Worm (Caenorhabditis elegans) whole organism, early embryonic: ENCODE data around the gene F46B3.16.

Source experiments
- B0310.2 ChIP-seq: sonication (generic microtip); optimal IDR thresholded peaks from 2 replicates; lab custom pipeline; 2016; ENCODE audit warnings: mild to moderate bottlenecking, missing genetic modification characterization, missing compliant biosample characterization
- F13C5.2 ChIP-seq: sonication (generic microtip); optimal IDR thresholded peaks from 2 replicates; lab custom pipeline; 2017; ENCODE audit warnings: mild to moderate bottlenecking, missing genetic modification characterization, inconsistent platforms, missing compliant biosample characterization
- aly-1 ChIP-seq: sonication (generic microtip); optimal IDR thresholded peaks from 2 replicates; lab custom pipeline; 2016; ENCODE audit warnings: missing genetic modification characterization, missing compliant biosample characterization
- ama-1 ChIP-seq: fragments of 150-350 bp; optimal IDR thresholded peaks from 2 replicates; lab custom pipeline; 2014
- ceh-13 ChIP-seq: fragments of 200-800 bp; sonication (Bioruptor generic); optimal IDR thresholded peaks from 2 replicates; lab custom pipeline; 2018; ENCODE audit warnings: mild to moderate bottlenecking, missing genetic modification characterization, missing compliant biosample characterization
- ceh-36 ChIP-seq: sonication (generic microtip); optimal IDR thresholded peaks from 2 replicates; lab custom pipeline; 2016; ENCODE audit warnings: missing genetic modification characterization, inconsistent platforms, missing compliant biosample characterization
- ets-7 ChIP-seq: sonication (generic microtip); optimal IDR thresholded peaks from 2 replicates; lab custom pipeline; 2016; ENCODE audit warnings: missing genotype, missing genetic modification characterization, missing compliant biosample characterization
- flt-1 ChIP-seq: fragments of 200-800 bp; sonication (Bioruptor generic); IDR thresholded peaks from 2 replicates; pipeline ENCODE4 v1.3.6; 2022; ENCODE audit warnings: missing genetic modification characterization, missing compliant biosample characterization
- hmbx-1 ChIP-seq: sonication (generic microtip); optimal IDR thresholded peaks from 2 replicates; lab custom pipeline; 2016; ENCODE audit warnings: mild to moderate bottlenecking, missing genetic modification characterization, missing compliant biosample characterization
- hmg-4 ChIP-seq: fragments of 200-800 bp; sonication (Bioruptor generic); optimal IDR thresholded peaks from 2 replicates; lab custom pipeline; 2018; ENCODE audit warnings: mild to moderate bottlenecking, missing genetic modification characterization, missing compliant biosample characterization
- hnd-1 ChIP-seq: sonication (generic microtip); optimal IDR thresholded peaks from 2 replicates; lab custom pipeline; 2016; ENCODE audit warnings: missing genetic modification characterization, missing compliant biosample characterization
- pes-1 ChIP-seq: fragments of 200-800 bp; sonication (Bioruptor generic); IDR thresholded peaks from 2 replicates; pipeline ENCODE4 v1.3.6; 2022; ENCODE audit warnings: missing genetic modification reagents, missing genetic modification characterization, missing compliant biosample characterization
- scrt-1 ChIP-seq: fragments of 200-800 bp; sonication (Bioruptor generic); IDR thresholded peaks from 2 replicates; pipeline ENCODE4 v1.3.6; 2022; ENCODE audit warnings: missing genetic modification characterization, missing compliant biosample characterization
- sea-1 ChIP-seq: fragments of 200-800 bp; sonication (Bioruptor generic); conservative IDR thresholded peaks from 2 replicates; pipeline ENCODE4 v1.3.6; 2022; ENCODE audit warnings: missing genetic modification characterization, missing compliant biosample characterization
- tbx-11 ChIP-seq: fragments of 200-800 bp; sonication (Bioruptor generic); IDR thresholded peaks from 2 replicates; pipeline ENCODE4 v1.3.6; 2022; ENCODE audit warnings: missing genetic modification characterization, missing compliant biosample characterization
- tbx-37 ChIP-seq: fragments of 200-800 bp; sonication (Bioruptor generic); conservative IDR thresholded peaks from 2 replicates; pipeline ENCODE4 v1.3.6; 2022; ENCODE audit warnings: missing genetic modification reagents, missing genetic modification characterization, missing compliant biosample characterization
- tra-4 ChIP-seq: sonication (generic microtip); optimal IDR thresholded peaks from 2 replicates; lab custom pipeline; 2017; ENCODE audit warnings: missing genetic modification characterization, missing compliant biosample characterization

The F46B3.16 gene

ce11 chrV:20634330-20634729, at the start of gene F46B3.16:
F46B3.16 (plus strand) TSS chrV:20634630.
- TF ChIP-seq tbx-37 (no peak), ceh-13 (GFP tag; lab: Kevin White, UChicago) (no peak)

DNA sequence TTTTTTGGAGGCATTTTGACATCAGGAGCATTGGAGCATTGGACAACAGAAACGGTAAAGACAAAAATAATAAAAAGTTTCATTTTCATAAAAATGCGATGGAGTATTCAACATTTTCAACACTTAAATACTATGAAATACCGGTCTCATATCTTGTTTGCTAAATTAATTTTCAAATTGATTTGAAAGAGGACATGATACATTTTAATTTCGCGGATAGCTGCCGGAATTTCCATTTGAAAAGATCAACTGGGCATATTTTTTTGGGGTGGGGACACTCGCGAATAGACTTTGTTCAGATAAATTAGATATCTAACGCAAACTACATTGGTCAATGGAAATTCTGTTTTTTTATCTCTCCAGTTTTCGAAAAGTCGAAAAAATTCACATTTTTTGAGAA, 39.7 kb upstream of the F46B3.16 start, which contains the start of gene F26F2.10:
Gene F26F2.10, minus strand, starts transcription at position 101 of the 400 bp plus-strand sequence.
- TF ChIP-seq hnd-1: no peak
- no peak for TF ChIP-seq pes-1 (GFP tag; lab: Robert Waterston, UW)
- TF ChIP-seq sea-1 (GFP tag; lab: Robert Waterston, UW): no peak
- TF ChIP-seq ceh-13 (GFP tag; lab: Kevin White, UChicago): no peak
- no peak for TF ChIP-seq aly-1 (tag; lab: Kevin White, UChicago)
- no peak for TF ChIP-seq tbx-11 (GFP tag; lab: Robert Waterston, UW)
- TF ChIP-seq hmg-4 (GFP tag; lab: Kevin White, UChicago): no peak
- no peak for TF ChIP-seq tra-4 (tag; lab: Kevin White, UChicago)
- TF ChIP-seq ets-7 (tag; lab: Kevin White, UChicago): no peak
- no peak for TF ChIP-seq tbx-37
- no peak for TF ChIP-seq B0310.2 (tag; lab: Kevin White, UChicago)
- TF ChIP-seq scrt-1 (GFP tag; lab: Robert Waterston, UW): no peak

DNA sequence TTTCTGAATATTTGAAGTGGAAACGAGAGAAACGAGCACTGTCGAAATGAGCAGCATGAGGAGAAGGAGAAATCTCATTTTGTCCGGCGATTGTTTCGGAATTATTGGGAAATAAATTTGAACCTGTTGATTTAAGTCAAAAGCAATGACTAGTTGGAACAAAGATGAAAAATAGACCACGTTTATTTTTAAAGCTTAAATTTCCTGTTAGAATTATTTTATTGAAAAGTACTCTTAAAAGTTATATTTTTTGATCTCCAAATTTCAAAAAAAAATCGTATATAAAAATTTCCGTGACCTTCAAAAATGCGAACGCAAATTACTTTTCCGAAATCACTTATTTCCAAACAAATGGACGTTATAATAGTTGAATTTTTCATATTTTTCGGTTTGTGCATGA, 38.8 kb upstream of the F46B3.16 start, which contains the start of gene F26F2.11:
Gene F26F2.11, minus strand, starts transcription at position 101 of the 400 bp plus-strand sequence.
- TF ChIP-seq hnd-1 (no peak), scrt-1 (GFP tag; lab: Robert Waterston, UW) (no peak), ceh-36 (no peak), ama-1 (lab: Kevin White, UChicago) (no peak), aly-1 (tag; lab: Kevin White, UChicago) (no peak), hmg-4 (GFP tag; lab: Kevin White, UChicago) (no peak), sea-1 (GFP tag; lab: Robert Waterston, UW) (no peak), B0310.2 (tag; lab: Kevin White, UChicago) (no peak), hmbx-1 (tag; lab: Kevin White, UChicago) (no peak)

ce11 chrV:20597076-20597475, 37.4 kb upstream of the F46B3.16 start, which contains the start of gene F46B3.1:
F46B3.1 (minus strand) TSS chrV:20597176.
- no peak for TF ChIP-seq aly-1 (tag; lab: Kevin White, UChicago)
- TF ChIP-seq hmg-4 (GFP tag; lab: Kevin White, UChicago): no peak
- no peak for TF ChIP-seq hnd-1
- TF ChIP-seq flt-1 (GFP tag; lab: Robert Waterston, UW): no peak
- TF ChIP-seq F13C5.2 (tag; lab: Kevin White, UChicago): no peak
- TF ChIP-seq tbx-11 (GFP tag; lab: Robert Waterston, UW): no peak
- no peak for TF ChIP-seq ceh-13 (GFP tag; lab: Kevin White, UChicago)
- TF ChIP-seq tbx-37: no peak
- TF ChIP-seq B0310.2 (tag; lab: Kevin White, UChicago): no peak
- TF ChIP-seq pes-1 (GFP tag; lab: Robert Waterston, UW): no peak

- no peak for TF ChIP-seq ceh-13 (GFP tag; lab: Kevin White, UChicago)
- no peak for TF ChIP-seq aly-1 (tag; lab: Kevin White, UChicago)
- no peak for TF ChIP-seq tbx-37
- TF ChIP-seq hmg-4 (GFP tag; lab: Kevin White, UChicago): no peak
- TF ChIP-seq sea-1 (GFP tag; lab: Robert Waterston, UW): no peak
- no peak for TF ChIP-seq hmbx-1 (tag; lab: Kevin White, UChicago)
- TF ChIP-seq ets-7 (tag; lab: Kevin White, UChicago): no peak
- no peak for TF ChIP-seq tbx-11 (GFP tag; lab: Robert Waterston, UW)
- TF ChIP-seq flt-1 (GFP tag; lab: Robert Waterston, UW): no peak
- TF ChIP-seq F13C5.2 (tag; lab: Kevin White, UChicago): no peak
- TF ChIP-seq ama-1 (lab: Kevin White, UChicago): no peak
- no peak for TF ChIP-seq pes-1 (GFP tag; lab: Robert Waterston, UW)
- TF ChIP-seq hnd-1: no peak
- no peak for TF ChIP-seq B0310.2 (tag; lab: Kevin White, UChicago)
Measured at ce11 chrV:20599795-20600194, 34.6 kb upstream of the F46B3.16 start, which contains the start of gene col-163. col-163 (plus strand) TSS chrV:20600095.

ce11 chrV:20600704-20601103, 33.7 kb upstream of the F46B3.16 start:
- TF ChIP-seq B0310.2 (tag; lab: Kevin White, UChicago) (no peak), ama-1 (lab: Kevin White, UChicago) (no peak), tbx-11 (GFP tag; lab: Robert Waterston, UW) (no peak), pes-1 (GFP tag; lab: Robert Waterston, UW) (no peak), ets-7 (tag; lab: Kevin White, UChicago) (no peak), tbx-37 (no peak), ceh-13 (GFP tag; lab: Kevin White, UChicago) (no peak), tra-4 (tag; lab: Kevin White, UChicago) (no peak), scrt-1 (GFP tag; lab: Robert Waterston, UW) (no peak), hnd-1 (no peak), hmg-4 (GFP tag; lab: Kevin White, UChicago) (no peak), F13C5.2 (tag; lab: Kevin White, UChicago) (no peak), ceh-36 (no peak), aly-1 (tag; lab: Kevin White, UChicago) (no peak)

DNA sequence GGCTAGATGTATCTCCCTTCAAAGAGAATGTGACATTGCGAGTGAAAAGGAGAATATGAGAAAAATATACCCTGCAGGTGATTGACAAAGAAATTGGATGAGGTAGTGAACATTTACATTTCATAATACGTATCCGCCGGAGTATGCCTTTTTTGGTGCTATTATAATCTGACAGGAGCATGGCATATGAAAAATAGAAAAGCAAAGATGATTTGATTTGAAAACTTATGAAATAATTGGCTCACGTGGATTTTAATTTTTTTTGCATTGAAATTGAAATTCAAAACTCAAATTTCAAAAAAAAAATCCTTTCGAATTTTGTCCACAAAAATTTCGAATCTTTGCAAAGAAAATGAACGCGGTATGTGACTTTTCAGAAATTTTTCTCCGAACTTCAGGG, 31.4 kb upstream of the F46B3.16 start, which contains the start of gene ttr-11:
Gene ttr-11, plus strand, starts transcription at position 301 of the 400 bp plus-strand sequence.
- TF ChIP-seq ceh-36: no peak
- TF ChIP-seq ceh-13 (GFP tag; lab: Kevin White, UChicago): no peak
- TF ChIP-seq sea-1 (GFP tag; lab: Robert Waterston, UW): no peak
- TF ChIP-seq F13C5.2 (tag; lab: Kevin White, UChicago): no peak
- TF ChIP-seq tra-4 (tag; lab: Kevin White, UChicago): no peak
- no peak for TF ChIP-seq hnd-1
- no peak for TF ChIP-seq B0310.2 (tag; lab: Kevin White, UChicago)
